Worm (Caenorhabditis elegans) whole organism, L2 larva: ENCODE data around the gene lon-2.

Experiments used
- ceh-82 ChIP-seq: fragments of 150-350 bp; optimal IDR thresholded peaks from 2 replicates; lab custom pipeline; 2014; ENCODE audit warnings: missing biosample characterization, missing genetic modification characterization
- nhr-11 ChIP-seq: fragments of 150-350 bp; optimal IDR thresholded peaks from 2 replicates; lab custom pipeline; 2014; ENCODE audit warnings: missing biosample characterization, missing genetic modification characterization
- unc-62 ChIP-seq: fragments of 150-350 bp; optimal IDR thresholded peaks from 2 replicates; lab custom pipeline; 2014; ENCODE audit warnings: missing biosample characterization, missing genetic modification reagents, missing genetic modification characterization

ce11 chrX:4718114-4718513 lies 30.8 kb downstream of the lon-2 start:
- no peak for TF ChIP-seq ceh-82 (tag; lab: Kevin White, UChicago)
- TF ChIP-seq nhr-11 = no peak
- TF ChIP-seq unc-62 (GFP tag; lab: Kevin White, UChicago) = no peak
